Fruit fly (Drosophila melanogaster): ENCODE data around the gene CG5274.

CG5274 gene

DNA sequence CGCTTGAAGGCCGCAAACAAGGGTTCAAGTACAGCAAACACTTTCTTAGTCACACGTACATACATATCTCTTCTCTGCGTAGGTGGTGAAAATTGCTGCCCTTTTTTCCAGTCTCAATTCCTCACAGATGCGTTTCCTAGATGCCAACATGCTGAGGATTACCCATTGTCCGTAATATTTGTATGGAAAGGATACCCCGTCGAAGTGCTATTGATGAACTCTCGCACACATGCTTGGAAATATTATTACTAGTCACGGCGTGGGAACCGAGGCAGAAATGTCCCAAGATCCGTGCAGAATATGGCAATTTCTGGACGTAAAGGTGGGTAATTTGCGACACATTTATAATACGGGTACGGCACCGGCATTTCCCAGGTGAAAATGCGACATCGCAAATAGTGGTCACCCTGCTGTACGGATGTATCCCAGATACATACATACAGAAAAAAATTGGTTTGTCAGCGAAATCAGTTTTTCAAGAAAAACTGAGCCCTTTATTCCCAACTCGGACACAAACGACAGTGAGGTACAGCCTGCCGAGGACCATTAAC, 22.1 kb downstream of the CG5274 start:
- peak; percentile 13 for TF ChIP-seq ac (GFP tag; optimal IDR thresholded peaks at IDR 0.05)
- no peak for TF ChIP-seq CG10321 (GFP tag; IDR thresholded peaks at IDR 0.05)
- TF ChIP-seq twi (tag; optimal IDR thresholded peaks at IDR 0.05), result peak; percentile 92
- 0 out of 2 replicates have a peak, but pooled peaks have one; percentile 6 for TF ChIP-seq seq (GFP tag; IDR thresholded peaks at IDR 0.05)
- peak; percentile 44 for TF ChIP-seq pros (GFP tag; optimal IDR thresholded peaks at IDR 0.05)
- TF ChIP-seq CG2199 (GFP tag; IDR thresholded peaks at IDR 0.05), result peak; percentile 19; the same call in 1 of the 3 replicates
- TF ChIP-seq rib (GFP tag; IDR thresholded peaks at IDR 0.05), result 0 out of 2 replicates have a peak, but pooled peaks have one; percentile 12
- TF ChIP-seq CG17359 (tag; optimal IDR thresholded peaks at IDR 0.05), result no peak
- no peak for TF ChIP-seq insv (GFP tag; optimal IDR thresholded peaks at IDR 0.05)
- TF ChIP-seq nerfin-1 (tag; optimal IDR thresholded peaks at IDR 0.05), result peak; percentile 8
- TF ChIP-seq zen (tag; optimal IDR thresholded peaks at IDR 0.05), result peak; percentile 47
- TF ChIP-seq CG32767 (GFP tag; IDR thresholded peaks at IDR 0.05), result 0 out of 2 replicates have a peak, but pooled peaks have one; percentile 15
- TF ChIP-seq sens (GFP tag), result peak; percentile 78
- peak; percentile 76 for TF ChIP-seq CG17568 (GFP tag; optimal IDR thresholded peaks at IDR 0.05)
- TF ChIP-seq Neu2 (GFP tag; optimal IDR thresholded peaks at IDR 0.05; ENCODE audit: borderline replicate concordance), result peak; percentile 53
- no peak for TF ChIP-seq slp2 (GFP tag; optimal IDR thresholded peaks at IDR 0.05)
- no peak for TF ChIP-seq jumu (GFP tag; optimal IDR thresholded peaks at IDR 0.05)
- no peak for TF ChIP-seq crc (GFP tag; optimal IDR thresholded peaks at IDR 0.05)
- peak; percentile 22; the same call in 1 of the 2 replicates for TF ChIP-seq CG42726 (GFP tag; IDR thresholded peaks at IDR 0.05; ENCODE audit: partially characterized antibody)
- TF ChIP-seq ci (GFP tag; IDR thresholded peaks at IDR 0.05), result no peak
- no peak for TF ChIP-seq oc (tag; optimal IDR thresholded peaks at IDR 0.05)
- TF ChIP-seq D (optimal IDR thresholded peaks at IDR 0.05), result peak; percentile 82
- no peak for TF ChIP-seq D (GFP tag; optimal IDR thresholded peaks at IDR 0.05)

DNA sequence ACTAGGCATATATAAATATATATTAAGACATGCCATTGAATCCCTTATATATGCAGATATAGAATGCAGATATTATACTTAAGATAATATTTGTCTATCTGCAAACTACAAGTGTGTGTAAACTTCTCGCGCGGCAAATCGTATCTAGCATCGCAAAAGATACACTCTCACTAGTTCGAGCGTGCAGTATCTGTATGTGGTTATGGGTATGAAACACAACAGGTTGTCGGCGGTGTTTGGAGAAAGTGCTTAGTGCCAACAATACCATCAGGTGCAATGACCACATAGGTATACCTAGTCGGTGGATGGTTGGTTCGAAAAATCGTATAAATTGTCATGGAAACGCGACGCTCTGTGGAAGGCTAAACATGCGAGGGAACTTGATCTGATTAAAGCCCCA, 23.0 kb downstream of the CG5274 start:
- TF ChIP-seq eve (GFP tag; optimal IDR thresholded peaks at IDR 0.05) (no peak), CG17612 (GFP tag; IDR thresholded peaks at IDR 0.05) (no peak), CG9609 (GFP tag; optimal IDR thresholded peaks at IDR 0.05) (no peak), B-H1 (GFP tag; IDR thresholded peaks at IDR 0.05) (no peak), HLH4C (GFP tag; IDR thresholded peaks at IDR 0.05; ENCODE audit: partially characterized antibody) (no peak), onecut (GFP tag; IDR thresholded peaks at IDR 0.05) (no peak), CG7372 (GFP tag; IDR thresholded peaks at IDR 0.05) (no peak), CG11504 (tag; optimal IDR thresholded peaks at IDR 0.05) (no peak), CG15696 (tag; optimal IDR thresholded peaks at IDR 0.05) (no peak), CG8924 (tag; optimal IDR thresholded peaks at IDR 0.05) (no peak), CG15011 (GFP tag; optimal IDR thresholded peaks at IDR 0.05) (no peak), Dip3 (GFP tag; optimal IDR thresholded peaks at IDR 0.05) (no peak), Bteb2 (GFP tag; optimal IDR thresholded peaks at IDR 0.05) (no peak), Gsc (GFP tag; IDR thresholded peaks at IDR 0.05) (no peak), CG4360 (GFP tag; IDR thresholded peaks at IDR 0.05) (no peak), zfh1 (GFP tag; IDR thresholded peaks at IDR 0.05) (no peak), CG12769 (tag; optimal IDR thresholded peaks at IDR 0.05) (no peak), CG13894 (tag; optimal IDR thresholded peaks at IDR 0.05) (no peak), Med (GFP tag) (peak; percentile 20), CG15479 (GFP tag; optimal IDR thresholded peaks at IDR 0.05) (peak; percentile 21), CG9797 (GFP tag; optimal IDR thresholded peaks at IDR 0.05) (no peak), Xbp1 (GFP tag; optimal IDR thresholded peaks at IDR 0.05) (no peak), Mrtf (GFP tag; IDR thresholded peaks at IDR 0.05) (no peak), slbo (GFP tag; IDR thresholded peaks at IDR 0.05) (no peak), Usf (GFP tag; optimal IDR thresholded peaks at IDR 0.05) (no peak), lov (optimal IDR thresholded peaks at IDR 0.05) (no peak), lov (GFP tag; IDR thresholded peaks at IDR 0.05) (no peak), CG10959 (GFP tag; IDR thresholded peaks at IDR 0.05) (no peak), CG6813 (GFP tag; optimal IDR thresholded peaks at IDR 0.05) (no peak)

All from whole organism, embryonic.